Worm (Caenorhabditis elegans) whole organism, L2 larva: ENCODE results near the gene Y41C4A.18.
A peak's percentile ranks its signal among the peaks of the same experiment; 100 is the strongest.

Experiments
- F13H6.1 ChIP-seq: sonication (generic microtip); optimal IDR thresholded peaks from 2 replicates; lab custom pipeline; 2016; ENCODE audit warnings: missing genetic modification characterization, missing compliant biosample characterization
- Y55F3AM.14 ChIP-seq: fragments of 200-800 bp; sonication (Bioruptor generic); optimal IDR thresholded peaks from 2 replicates; lab custom pipeline; 2018; ENCODE audit warnings: mild to moderate bottlenecking, missing genetic modification characterization, missing compliant biosample characterization
- ZK546.5 ChIP-seq: sonication (generic microtip); optimal IDR thresholded peaks from 2 replicates; lab custom pipeline; 2017; ENCODE audit warnings: missing biosample characterization, missing genetic modification characterization
- alr-1 ChIP-seq: fragments of 150-350 bp; optimal IDR thresholded peaks from 2 replicates; lab custom pipeline; 2014; ENCODE audit warnings: missing biosample characterization, missing genetic modification characterization
- aly-2 ChIP-seq: fragments of 150-350 bp; optimal IDR thresholded peaks from 2 replicates; lab custom pipeline; 2014; ENCODE audit warnings: missing biosample characterization, missing genetic modification characterization
- ama-1 ChIP-seq: fragments of 150-350 bp; optimal IDR thresholded peaks from 2 replicates; lab custom pipeline; 2018; ENCODE audit warnings: inconsistent platforms
- blmp-1 ChIP-seq: sonication (generic microtip); optimal IDR thresholded peaks from 2 replicates; lab custom pipeline; 2017; ENCODE audit warnings: missing genetic modification characterization, mild to moderate bottlenecking, missing compliant biosample characterization, antibody characterized with exemption, moderate library complexity; ENCODE audit not compliant: insufficient read depth
- ceh-16 ChIP-seq: fragments of 150-350 bp; optimal IDR thresholded peaks from 2 replicates; lab custom pipeline; 2014; ENCODE audit warnings: missing biosample characterization, missing genetic modification characterization
- ceh-82 ChIP-seq: fragments of 150-350 bp; optimal IDR thresholded peaks from 2 replicates; lab custom pipeline; 2014; ENCODE audit warnings: missing biosample characterization, missing genetic modification characterization
- crh-2 ChIP-seq: sonication (generic microtip); optimal IDR thresholded peaks from 2 replicates; lab custom pipeline; 2017; ENCODE audit warnings: missing biosample characterization, missing genetic modification characterization
- dmd-4 ChIP-seq: sonication (generic microtip); optimal IDR thresholded peaks from 2 replicates; lab custom pipeline; 2017; ENCODE audit warnings: missing biosample characterization, missing genetic modification characterization
- egl-27 ChIP-seq: sonication (generic microtip); optimal IDR thresholded peaks from 3 replicates; lab custom pipeline; 2017; ENCODE audit warnings: missing biosample characterization, missing genetic modification reagents, missing genetic modification characterization
- elt-3 ChIP-seq: sonication (generic microtip); optimal IDR thresholded peaks from 2 replicates; lab custom pipeline; 2017; ENCODE audit warnings: missing biosample characterization, missing genetic modification characterization
- fos-1 ChIP-seq: fragments of 150-350 bp; optimal IDR thresholded peaks from 2 replicates; lab custom pipeline; 2014; ENCODE audit warnings: missing biosample characterization, missing genetic modification characterization
- gmeb-1 ChIP-seq: fragments of 150-350 bp; optimal IDR thresholded peaks from 2 replicates; lab custom pipeline; 2014; ENCODE audit warnings: missing biosample characterization, missing genetic modification characterization
- lin-11 ChIP-seq: fragments of 150-350 bp; sonication (generic microtip); optimal IDR thresholded peaks from 2 replicates; lab custom pipeline; 2014; ENCODE audit warnings: missing biosample characterization, missing genetic modification characterization, inconsistent platforms, mixed read lengths
- lin-13 ChIP-seq: fragments of 150-350 bp; optimal IDR thresholded peaks from 2 replicates; lab custom pipeline; 2014; ENCODE audit warnings: missing biosample characterization, missing genetic modification reagents, missing genetic modification characterization
- lsy-2 ChIP-seq, 2 experiments: fragments of 150-350 bp in 1 of 2; sonication (generic microtip) in 1 of 2; optimal IDR thresholded peaks; 2 replicates each; lab custom pipeline; 2014 to 2017; ENCODE audit warnings: missing biosample characterization in 2 of 2, missing genetic modification characterization in 2 of 2
- mab-5 ChIP-seq: fragments of 150-350 bp; optimal IDR thresholded peaks from 2 replicates; lab custom pipeline; 2014; ENCODE audit warnings: missing biosample characterization, missing genetic modification characterization
- mbf-1 ChIP-seq: sonication (generic microtip); optimal IDR thresholded peaks from 2 replicates; lab custom pipeline; 2017; ENCODE audit warnings: missing biosample characterization, missing genetic modification characterization
- nhr-237 ChIP-seq: fragments of 150-350 bp; optimal IDR thresholded peaks from 2 replicates; lab custom pipeline; 2014; ENCODE audit warnings: missing biosample characterization, missing genetic modification characterization
- nhr-77 ChIP-seq: fragments of 150-350 bp; optimal IDR thresholded peaks from 2 replicates; lab custom pipeline; 2014; ENCODE audit warnings: missing biosample characterization, missing genetic modification characterization
- peb-1 ChIP-seq: fragments of 150-350 bp; optimal IDR thresholded peaks from 2 replicates; lab custom pipeline; 2014; ENCODE audit warnings: missing biosample characterization, missing genetic modification characterization
- skn-1 ChIP-seq: sonication (generic microtip); optimal IDR thresholded peaks from 2 replicates; lab custom pipeline; 2017; ENCODE audit warnings: missing biosample characterization, missing genetic modification characterization
- sma-3 ChIP-seq: sonication (generic microtip); optimal IDR thresholded peaks from 2 replicates; lab custom pipeline; 2016; ENCODE audit warnings: missing genetic modification reagents, missing genetic modification characterization, missing compliant biosample characterization
- sma-9 ChIP-seq, 2 experiments: fragments of 150-350 bp in 1 of 2; sonication (generic microtip) in 1 of 2; optimal IDR thresholded peaks; 2 replicates each; lab custom pipeline; 2014 to 2016; ENCODE audit warnings: missing genetic modification characterization in 2 of 2, mild to moderate bottlenecking in 1 of 2, missing biosample characterization in 1 of 2, missing compliant biosample characterization in 1 of 2, missing genetic modification reagents in 1 of 2, moderate library complexity in 1 of 2
- snpc-4 ChIP-seq: fragments of 150-350 bp; optimal IDR thresholded peaks from 2 replicates; lab custom pipeline; 2014; ENCODE audit warnings: missing biosample characterization, missing genetic modification characterization
- unc-39 ChIP-seq: fragments of 150-350 bp; optimal IDR thresholded peaks from 2 replicates; lab custom pipeline; 2014; ENCODE audit warnings: missing biosample characterization, missing genetic modification characterization
- unc-55 ChIP-seq: fragments of 150-350 bp; sonication (generic microtip); optimal IDR thresholded peaks from 3 replicates; lab custom pipeline; 2014; ENCODE audit warnings: missing biosample characterization, missing genetic modification reagents, missing genetic modification characterization
- ztf-11 ChIP-seq: sonication (generic microtip); optimal IDR thresholded peaks from 2 replicates; lab custom pipeline; 2017; ENCODE audit warnings: missing biosample characterization, missing genetic modification characterization

The Y41C4A.18 gene

DNA sequence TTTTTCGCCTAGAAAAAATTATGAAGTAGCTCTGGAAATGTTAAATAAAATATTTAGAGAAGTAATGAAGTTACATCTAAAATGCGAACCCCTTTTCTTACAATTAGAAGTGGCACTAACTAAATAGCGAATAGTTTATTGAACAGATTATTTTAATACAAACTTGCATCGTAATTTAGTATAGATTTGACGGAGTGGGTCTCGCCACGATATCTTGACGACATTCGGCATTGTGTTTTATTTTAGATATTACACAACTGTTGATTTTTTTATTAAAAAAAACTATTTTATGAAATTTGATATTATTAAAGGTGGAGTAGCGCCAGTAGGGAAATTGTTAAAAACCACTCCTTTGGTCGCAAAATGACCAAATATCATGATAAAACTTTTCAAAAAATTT, 40.5 kb upstream of the Y41C4A.18 start:
- TF ChIP-seq alr-1 (tag; lab: Kevin White, UChicago) (no peak), sma-9 (GFP tag; optimal IDR thresholded peaks at IDR 0.05; lab: Kevin White, UChicago) (no peak), sma-9 (tag; optimal IDR thresholded peaks at IDR 0.05; lab: Kevin White, UChicago) (no peak), ztf-11 (tag; lab: Kevin White, UChicago) (no peak), sma-3 (no peak), fos-1 (tag; lab: Kevin White, UChicago) (no peak), egl-27 (tag; lab: Kevin White, UChicago) (no peak), crh-2 (no peak), ZK546.5 (no peak), nhr-237 (no peak), unc-39 (tag; lab: Kevin White, UChicago) (no peak), lin-11 (tag; lab: Kevin White, UChicago) (no peak)

DNA sequence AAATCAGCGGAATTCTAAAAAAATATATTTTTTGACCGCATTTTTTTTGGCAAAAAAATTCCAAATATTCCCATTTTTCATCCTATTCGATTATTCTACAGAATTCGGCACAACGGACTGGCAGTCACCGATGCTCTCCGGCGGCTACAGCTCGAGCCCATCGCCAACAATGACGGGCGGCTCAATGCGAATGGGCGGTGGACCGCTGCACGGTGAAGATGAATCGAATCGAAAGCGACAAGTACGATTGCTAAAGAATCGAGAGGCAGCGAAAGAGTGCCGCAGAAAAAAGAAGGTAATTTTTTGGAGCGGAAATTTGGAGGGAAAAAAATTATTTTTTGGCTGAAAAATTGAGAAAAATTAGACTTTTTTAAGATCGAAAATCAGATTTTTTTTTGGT, 38.0 kb upstream of the Y41C4A.18 start:
- TF ChIP-seq mab-5 (no peak), skn-1 (no peak), lsy-2 (tag; optimal IDR thresholded peaks at IDR 0.05; lab: Kevin White, UChicago) (no peak), ceh-82 (tag; lab: Kevin White, UChicago) (no peak), unc-55 (no peak)

DNA sequence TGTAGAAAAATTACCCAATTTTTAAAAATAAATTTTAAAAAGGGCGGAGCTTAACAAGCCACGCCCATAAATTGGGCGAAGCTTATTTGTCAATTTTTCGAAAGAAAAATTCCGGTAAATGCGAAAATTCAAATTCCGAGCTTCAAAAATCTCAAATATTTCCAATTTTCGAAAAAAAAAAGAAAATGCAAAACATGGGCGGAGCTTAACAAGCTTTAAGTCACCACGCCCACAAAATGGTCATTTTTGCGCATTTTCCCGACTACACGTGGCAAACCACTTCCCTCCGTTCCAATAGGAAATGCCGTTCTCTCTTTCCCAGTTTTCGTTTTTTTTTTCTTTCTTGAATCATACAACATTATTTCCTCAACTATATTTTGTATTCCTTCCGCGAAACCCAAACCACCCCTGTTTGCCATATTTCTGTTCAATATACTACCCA, 35.9 kb upstream of the Y41C4A.18 start:
- peak; percentile 6 for TF ChIP-seq crh-2
- peak; percentile 45 for TF ChIP-seq Y55F3AM.14 (GFP tag; lab: Kevin White, UChicago)
- peak; percentile 52 for TF ChIP-seq ama-1
- no peak for TF ChIP-seq gmeb-1
- TF ChIP-seq nhr-77 (tag; lab: Kevin White, UChicago): no peak

- TF ChIP-seq peb-1 (no peak), unc-55 (no peak), alr-1 (tag; lab: Kevin White, UChicago) (no peak), ZK546.5 (no peak), unc-39 (tag; lab: Kevin White, UChicago) (no peak), nhr-77 (tag; lab: Kevin White, UChicago) (no peak), dmd-4 (tag; lab: Kevin White, UChicago) (no peak), nhr-237 (no peak)
These were observed 35.4 kb upstream of the Y41C4A.18 start, which contains the start of gene Y41C4A.22 for ce11 chrIII:11694975-11695374. Gene Y41C4A.22, plus strand, starts transcription at chrIII:11695275.

DNA sequence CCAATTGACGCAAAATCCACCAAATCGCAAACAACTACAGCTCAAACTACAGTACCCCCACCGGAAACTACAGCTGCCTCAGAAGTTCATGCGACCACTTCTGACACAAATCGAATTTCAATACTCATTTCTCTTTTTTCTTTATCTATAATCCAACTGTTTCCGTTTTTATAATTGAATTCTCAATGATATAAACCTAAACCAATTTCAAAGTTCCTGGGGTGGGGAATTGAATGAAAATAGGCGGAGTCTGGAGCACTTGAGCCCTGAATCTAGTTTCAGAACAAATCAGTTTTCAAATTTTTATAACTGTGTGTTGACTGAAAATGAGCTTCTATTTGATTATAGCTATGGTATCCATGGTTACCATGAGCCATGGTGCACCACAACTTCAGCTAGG, 34.1 kb upstream of the Y41C4A.18 start, which contains the start of gene Y41C4A.6:
Gene Y41C4A.6, plus strand, starts transcription at position 301 of the 400 bp plus-strand sequence.
- TF ChIP-seq lin-13 (GFP tag; lab: Kevin White, UChicago) (no peak), mbf-1 (no peak), ztf-11 (tag; lab: Kevin White, UChicago) (no peak), nhr-237 (no peak), aly-2 (tag; lab: Kevin White, UChicago) (no peak)

- TF ChIP-seq snpc-4 (tag; lab: Kevin White, UChicago): no peak
- no peak for TF ChIP-seq elt-3 (tag; lab: Kevin White, UChicago)
- no peak for TF ChIP-seq blmp-1 (tag; lab: Kevin White, UChicago)
- TF ChIP-seq peb-1: no peak
- no peak for TF ChIP-seq ztf-11 (tag; lab: Kevin White, UChicago)
- TF ChIP-seq ceh-82 (tag; lab: Kevin White, UChicago): no peak
- no peak for TF ChIP-seq F13H6.1 (tag; lab: Kevin White, UChicago)
- TF ChIP-seq ceh-16 (tag; lab: Kevin White, UChicago): no peak
- no peak for TF ChIP-seq unc-55
- TF ChIP-seq alr-1 (tag; lab: Kevin White, UChicago): no peak
- TF ChIP-seq nhr-77 (tag; lab: Kevin White, UChicago): no peak
- TF ChIP-seq sma-9 (GFP tag; optimal IDR thresholded peaks at IDR 0.05; lab: Kevin White, UChicago): no peak
- TF ChIP-seq sma-9 (tag; optimal IDR thresholded peaks at IDR 0.05; lab: Kevin White, UChicago): no peak
- TF ChIP-seq dmd-4 (tag; lab: Kevin White, UChicago): no peak
- no peak for TF ChIP-seq lin-11 (tag; lab: Kevin White, UChicago)
These were observed 31.8 kb upstream of the Y41C4A.18 start, which contains the start of gene Y41C4A.7 for ce11 chrIII:11698569-11698968. Gene Y41C4A.7, plus strand, starts transcription at chrIII:11698869.
